Worm (Caenorhabditis elegans) whole organism, midembryonic: ENCODE data around the gene tag-123.
"Not testable (repeated sequence)": the region's sequence is repeated elsewhere in the genome, so short reads cannot be mapped to it uniquely, and the experiment has no call there.

Experiments
- T22C8.4 ChIP-seq: fragments of 200-800 bp; sonication (Bioruptor generic); IDR thresholded peaks from 2 replicates; pipeline ENCODE4 v1.3.6; 2022; ENCODE audit warnings: missing genetic modification characterization, missing compliant biosample characterization
- cog-1 ChIP-seq: sonication (generic microtip); optimal IDR thresholded peaks from 2 replicates; lab custom pipeline; 2016; ENCODE audit warnings: missing genetic modification characterization, missing compliant biosample characterization
- flt-1 ChIP-seq: fragments of 200-800 bp; sonication (Bioruptor generic); IDR thresholded peaks from 2 replicates; pipeline ENCODE4 v1.3.6; 2022; ENCODE audit warnings: missing genetic modification characterization, missing compliant biosample characterization
- klf-2 ChIP-seq: fragments of 200-800 bp; sonication (Bioruptor generic); conservative IDR thresholded peaks from 2 replicates; pipeline ENCODE4 v1.3.6; 2022; ENCODE audit warnings: missing genetic modification reagents, missing genetic modification characterization, missing compliant biosample characterization
- med-1 ChIP-seq: sonication (generic microtip); optimal IDR thresholded peaks from 2 replicates; lab custom pipeline; 2017; ENCODE audit warnings: missing genetic modification characterization, mild to moderate bottlenecking, missing compliant biosample characterization, antibody characterized with exemption, missing genetic modification reagents; ENCODE audit not compliant: insufficient read depth
- ref-1 ChIP-seq: fragments of 200-800 bp; sonication (Bioruptor generic); conservative IDR thresholded peaks from 2 replicates; pipeline ENCODE4 v1.3.6; 2022; ENCODE audit warnings: missing genetic modification reagents, missing genetic modification characterization, missing compliant biosample characterization
- ztf-29 ChIP-seq: fragments of 200-800 bp; sonication (Bioruptor generic); IDR thresholded peaks from 2 replicates; pipeline ENCODE4 v1.3.6; 2022; ENCODE audit warnings: missing genetic modification reagents, missing genetic modification characterization, missing compliant biosample characterization

ce11 chrX:8410754-8411153 is 11.1 kb downstream of the tag-123 start, which contains the start of gene F08F1.9:
- TF ChIP-seq klf-2 (GFP tag; lab: Robert Waterston, UW); flt-1 (GFP tag; lab: Robert Waterston, UW); cog-1 (tag; lab: Kevin White, UChicago); med-1 (GFP tag; lab: Kevin White, UChicago); ztf-29 (GFP tag; lab: Robert Waterston, UW); T22C8.4 (GFP tag; lab: Robert Waterston, UW); ref-1 (GFP tag; lab: Robert Waterston, UW): not testable (repeated sequence)
